Fruit fly (Drosophila melanogaster) whole organism, embryonic: ENCODE data around the gene CG2104.

ENCODE experiments used
- Abd-B ChIP-seq: fragments of 200-800 bp; sonication (Bioruptor generic); optimal IDR thresholded peaks from 2 replicates; lab custom pipeline; 2018; ENCODE audit warnings: missing biosample characterization, mild to moderate bottlenecking, missing genetic modification characterization, moderate library complexity
- Bteb2 ChIP-seq: fragments of 200-800 bp; sonication (Bioruptor generic); optimal IDR thresholded peaks from 2 replicates; lab custom pipeline; 2016; ENCODE audit warnings: missing biosample characterization, missing genetic modification characterization
- CG10274 ChIP-seq: fragments of 200-800 bp; sonication (Bioruptor generic); optimal IDR thresholded peaks from 3 replicates; lab custom pipeline; 2017; ENCODE audit warnings: missing biosample characterization, mild to moderate bottlenecking, missing genetic modification characterization
- CG11093 ChIP-seq: fragments of 200-800 bp; sonication (Bioruptor generic); IDR thresholded peaks from 3 replicates; pipeline ENCODE4 v1.3.6; 2022; ENCODE audit warnings: missing biosample characterization, missing genetic modification characterization
- CG12071 ChIP-seq: fragments of 200-800 bp; sonication (Bioruptor generic); optimal IDR thresholded peaks from 3 replicates; lab custom pipeline; 2018; ENCODE audit warnings: missing biosample characterization, mild to moderate bottlenecking, missing genetic modification characterization
- CG14710 ChIP-seq: fragments of 200-800 bp; sonication (Bioruptor generic); optimal IDR thresholded peaks from 3 replicates; lab custom pipeline; 2019; ENCODE audit warnings: missing biosample characterization, mild to moderate bottlenecking, missing genetic modification characterization, moderate library complexity
- CG15696 ChIP-seq: fragments of 200-800 bp; sonication (Bioruptor generic); optimal IDR thresholded peaks from 2 replicates; lab custom pipeline; 2019; ENCODE audit warnings: missing biosample characterization, mild to moderate bottlenecking, missing genetic modification characterization, moderate library complexity
- CG16863 ChIP-seq: fragments of 200-800 bp; sonication (Bioruptor generic); optimal IDR thresholded peaks from 3 replicates; lab custom pipeline; 2016; ENCODE audit warnings: missing biosample characterization, missing genetic modification characterization
- CG2875 ChIP-seq: fragments of 200-800 bp; sonication (Bioruptor generic); optimal IDR thresholded peaks from 2 replicates; lab custom pipeline; 2017; ENCODE audit warnings: missing biosample characterization, mild to moderate bottlenecking, missing genetic modification characterization, missing genetic modification reagents
- CG31441 ChIP-seq: fragments of 200-800 bp; sonication (Bioruptor generic); IDR thresholded peaks from 2 replicates; pipeline ENCODE4 v1.3.6; 2022; ENCODE audit warnings: missing biosample characterization, missing genetic modification characterization
- CG3847 ChIP-seq: fragments of 200-800 bp; sonication (Bioruptor generic); IDR thresholded peaks from 2 replicates; pipeline ENCODE4 v1.3.6; 2022; ENCODE audit warnings: missing biosample characterization, missing genetic modification characterization
- CG43689 ChIP-seq: fragments of 200-800 bp; sonication (Bioruptor generic); IDR thresholded peaks from 2 replicates; pipeline ENCODE4 v1.3.6; 2022; ENCODE audit warnings: missing biosample characterization, missing genetic modification characterization
- CG4404 ChIP-seq: fragments of 200-800 bp; sonication (Bioruptor generic); IDR thresholded peaks from 2 replicates; pipeline ENCODE4 v1.3.6; 2022; ENCODE audit warnings: missing biosample characterization, missing genetic modification characterization
- CG4707 ChIP-seq: fragments of 200-800 bp; sonication (Bioruptor generic); optimal IDR thresholded peaks from 2 replicates; lab custom pipeline; 2018; ENCODE audit warnings: missing biosample characterization, mild to moderate bottlenecking, missing genetic modification characterization, moderate library complexity
- CG6689 ChIP-seq: fragments of 200-800 bp; sonication (Bioruptor generic); IDR thresholded peaks from 2 replicates; pipeline ENCODE4 v1.3.6; 2022; ENCODE audit warnings: missing biosample characterization, missing genetic modification characterization
- CG7987 ChIP-seq: fragments of 200-800 bp; sonication (Bioruptor generic); optimal IDR thresholded peaks from 2 replicates; lab custom pipeline; 2018; ENCODE audit warnings: missing biosample characterization, mild to moderate bottlenecking, missing genetic modification characterization, moderate library complexity
- CG8388 ChIP-seq: fragments of 200-800 bp; sonication (Bioruptor generic); optimal IDR thresholded peaks from 2 replicates; lab custom pipeline; 2019; ENCODE audit warnings: missing biosample characterization, mild to moderate bottlenecking, missing genetic modification characterization, moderate library complexity
- CG8765 ChIP-seq: fragments of 200-800 bp; sonication (Bioruptor generic); IDR thresholded peaks from 2 replicates; pipeline ENCODE4 v1.3.6; 2022; ENCODE audit warnings: missing biosample characterization, missing genetic modification characterization
- CG8924 ChIP-seq: fragments of 200-800 bp; optimal IDR thresholded peaks from 3 replicates; lab custom pipeline; 2019; ENCODE audit warnings: missing biosample characterization, mild to moderate bottlenecking, missing genetic modification characterization, moderate library complexity
- CG9215 ChIP-seq: fragments of 200-800 bp; sonication (Bioruptor generic); IDR thresholded peaks from 2 replicates; pipeline ENCODE4 v1.3.6; 2022; ENCODE audit warnings: missing biosample characterization, missing genetic modification characterization
- Camta ChIP-seq: fragments of 200-800 bp; sonication (Bioruptor generic); optimal IDR thresholded peaks from 2 replicates; lab custom pipeline; 2016; ENCODE audit warnings: missing biosample characterization, missing genetic modification characterization
- D19B ChIP-seq: fragments of 200-800 bp; sonication (Bioruptor generic); optimal IDR thresholded peaks from 2 replicates; lab custom pipeline; 2017; ENCODE audit warnings: missing biosample characterization, mild to moderate bottlenecking, missing genetic modification characterization
- Doc3 ChIP-seq: fragments of 200-800 bp; sonication (Bioruptor generic); IDR thresholded peaks from 3 replicates; pipeline ENCODE4 v1.3.6; 2022; ENCODE audit warnings: missing biosample characterization, missing genetic modification characterization; ENCODE audit not compliant: partially characterized antibody
- Dref ChIP-seq: fragments of 200-800 bp; sonication (Bioruptor generic); IDR thresholded peaks from 2 replicates; pipeline ENCODE4 v1.3.6; 2022; ENCODE audit warnings: missing biosample characterization, missing genetic modification characterization
- ERR ChIP-seq: fragments of 200-800 bp; sonication (Bioruptor generic); optimal IDR thresholded peaks from 2 replicates; lab custom pipeline; 2016; ENCODE audit warnings: missing biosample characterization, missing genetic modification characterization
- H15 ChIP-seq: fragments of 200-800 bp; sonication (Bioruptor generic); IDR thresholded peaks from 3 replicates; pipeline ENCODE4 v1.3.6; 2022; ENCODE audit warnings: missing biosample characterization, missing genetic modification characterization
- HHEX ChIP-seq: fragments of 200-800 bp; sonication (Bioruptor generic); optimal IDR thresholded peaks from 3 replicates; lab custom pipeline; 2017; ENCODE audit warnings: missing biosample characterization, mild to moderate bottlenecking, missing genetic modification characterization, missing genetic modification reagents
- HLHmδ ChIP-seq: fragments of 200-800 bp; sonication (Bioruptor generic); optimal IDR thresholded peaks from 2 replicates; lab custom pipeline; 2018; ENCODE audit warnings: missing biosample characterization, mild to moderate bottlenecking, missing genetic modification characterization, moderate library complexity
- Hsf ChIP-seq: fragments of 200-800 bp; sonication (Bioruptor generic); optimal IDR thresholded peaks from 3 replicates; lab custom pipeline; 2016; ENCODE audit warnings: missing biosample characterization, missing genetic modification characterization
- Max ChIP-seq: fragments of 200-800 bp; sonication (Bioruptor generic); optimal IDR thresholded peaks from 2 replicates; lab custom pipeline; 2016; ENCODE audit warnings: missing biosample characterization, mild to moderate bottlenecking, missing genetic modification characterization
- Med ChIP-seq: fragments of 200-800 bp; sonication (Bioruptor generic); peaks from one replicate; lab custom pipeline; 2016; ENCODE audit warnings: missing biosample characterization, missing genetic modification characterization, mild to moderate bottlenecking, inconsistent platforms, moderate library complexity
- NC2α ChIP-seq: fragments of 200-800 bp; sonication (Bioruptor generic); optimal IDR thresholded peaks from 2 replicates; lab custom pipeline; 2016; ENCODE audit warnings: missing biosample characterization, missing genetic modification characterization
- NK7.1 ChIP-seq: fragments of 200-800 bp; sonication (Bioruptor generic); optimal IDR thresholded peaks from 3 replicates; lab custom pipeline; 2016; ENCODE audit warnings: missing biosample characterization, missing genetic modification characterization
- Poxn ChIP-seq: fragments of 200-800 bp; sonication (Bioruptor generic); IDR thresholded peaks from 2 replicates; pipeline ENCODE4 v1.3.6; 2022; ENCODE audit warnings: missing biosample characterization, missing genetic modification characterization
- Ptx1 ChIP-seq: fragments of 200-800 bp; sonication (Bioruptor generic); IDR thresholded peaks from 2 replicates; pipeline ENCODE4 v1.3.6; 2022; ENCODE audit warnings: missing biosample characterization, missing genetic modification characterization
- Side ChIP-seq: fragments of 200-800 bp; sonication (Bioruptor generic); optimal IDR thresholded peaks from 2 replicates; lab custom pipeline; 2016; ENCODE audit warnings: missing biosample characterization, missing genetic modification characterization
- Sry-δ ChIP-seq: fragments of 200-800 bp; sonication (Bioruptor generic); optimal IDR thresholded peaks from 2 replicates; lab custom pipeline; 2016; ENCODE audit warnings: missing biosample characterization, missing genetic modification characterization
- YL-1 ChIP-seq: fragments of 200-800 bp; sonication (Bioruptor generic); optimal IDR thresholded peaks from 3 replicates; lab custom pipeline; 2017; ENCODE audit warnings: missing biosample characterization, mild to moderate bottlenecking, missing genetic modification characterization
- aop ChIP-seq: fragments of 200-800 bp; sonication (Bioruptor generic); IDR thresholded peaks from 2 replicates; pipeline ENCODE4 v1.3.6; 2022; ENCODE audit warnings: missing biosample characterization, missing genetic modification characterization
- ato ChIP-seq: fragments of 200-800 bp; sonication (Bioruptor generic); IDR thresholded peaks from 2 replicates; pipeline ENCODE4 v1.3.6; 2022; ENCODE audit warnings: missing biosample characterization, missing genetic modification characterization; ENCODE audit not compliant: partially characterized antibody
- crp ChIP-seq, 2 experiments: fragments of 200-800 bp; sonication (Bioruptor generic); optimal IDR thresholded peaks; 2 replicates in 1 of 2; 3 replicates in 1 of 2; lab custom pipeline; 2017; ENCODE audit warnings: missing biosample characterization in 2 of 2, missing genetic modification characterization in 2 of 2, mild to moderate bottlenecking in 1 of 2, moderate library complexity in 1 of 2
- eve ChIP-seq, 2 experiments: fragments of >200 bp; optimal IDR thresholded peaks; 2 replicates each; lab custom pipeline; 2017; ENCODE audit warnings: missing biosample characterization in 2 of 2, missing genetic modification characterization in 2 of 2
- exex ChIP-seq: fragments of 200-800 bp; sonication (Bioruptor generic); optimal IDR thresholded peaks from 4 replicates; lab custom pipeline; 2018; ENCODE audit warnings: missing biosample characterization, mild to moderate bottlenecking, missing genetic modification characterization, moderate library complexity
- fd3F ChIP-seq: fragments of 200-800 bp; sonication (Bioruptor generic); optimal IDR thresholded peaks from 2 replicates; lab custom pipeline; 2018; ENCODE audit warnings: missing biosample characterization, mild to moderate bottlenecking, missing genetic modification characterization, moderate library complexity
- gcm ChIP-seq: fragments of 200-800 bp; sonication (Bioruptor generic); optimal IDR thresholded peaks from 2 replicates; lab custom pipeline; 2019; ENCODE audit warnings: missing biosample characterization, mild to moderate bottlenecking, missing genetic modification characterization, moderate library complexity
- gsb-n ChIP-seq: fragments of 200-800 bp; sonication (Bioruptor generic); optimal IDR thresholded peaks from 3 replicates; lab custom pipeline; 2018; ENCODE audit warnings: missing biosample characterization, mild to moderate bottlenecking, missing genetic modification characterization
- mirr ChIP-seq: fragments of 200-800 bp; sonication (Bioruptor generic); optimal IDR thresholded peaks from 3 replicates; lab custom pipeline; 2018; ENCODE audit warnings: missing biosample characterization, mild to moderate bottlenecking, missing genetic modification characterization
- otp ChIP-seq: fragments of 200-800 bp; sonication (Bioruptor generic); IDR thresholded peaks from 3 replicates; pipeline ENCODE4, ENCODE4 v1.3.6; 2022; ENCODE audit warnings: missing biosample characterization, missing genetic modification characterization
- ssp ChIP-seq: fragments of 200-800 bp; sonication (Bioruptor generic); IDR thresholded peaks from 2 replicates; pipeline ENCODE4 v1.3.6; 2022; ENCODE audit warnings: missing biosample characterization, missing genetic modification characterization
- tup ChIP-seq: fragments of 200-800 bp; sonication (Bioruptor generic); optimal IDR thresholded peaks from 2 replicates; lab custom pipeline; 2016; ENCODE audit warnings: missing biosample characterization, mild to moderate bottlenecking, missing genetic modification characterization, moderate library complexity
- wdn ChIP-seq: fragments of 200-800 bp; sonication (Bioruptor generic); IDR thresholded peaks from 2 replicates; pipeline ENCODE4 v1.3.6; 2022; ENCODE audit warnings: missing biosample characterization, missing genetic modification characterization

CG2104 gene

dm6 chr3R:5670660-5671264, 22.3 kb downstream of the CG2104 start (continued):
- TF ChIP-seq NC2α (GFP tag; lab: Kevin White, UChicago), result no peak
- TF ChIP-seq ato (GFP tag; lab: Robert Waterston, UW), result 0 out of 2 replicates have a peak, but pooled peaks have one; percentile 19
- no peak for TF ChIP-seq CG8924
- no peak for TF ChIP-seq Side (GFP tag; lab: Kevin White, UChicago)
- TF ChIP-seq CG11093 (GFP tag; lab: Robert Waterston, UW), result no peak
- no peak for TF ChIP-seq CG15696 (tag; lab: Kevin White, UChicago)
- TF ChIP-seq otp (GFP tag; lab: Robert Waterston, UW), result no peak
- TF ChIP-seq aop, result no peak
- TF ChIP-seq HHEX, result no peak
- TF ChIP-seq CG4707 (GFP tag; lab: Kevin White, UChicago), result no peak
- no peak for TF ChIP-seq tup
- no peak for TF ChIP-seq mirr
- no peak for TF ChIP-seq CG12071 (GFP tag; lab: Kevin White, UChicago)
- no peak for TF ChIP-seq Poxn (GFP tag; lab: Robert Waterston, UW)
- TF ChIP-seq CG31441 (GFP tag; lab: Robert Waterston, UW), result no peak
- no peak for TF ChIP-seq fd3F
- no peak for TF ChIP-seq CG8765 (GFP tag; lab: Robert Waterston, UW)
- no peak for TF ChIP-seq Abd-B (GFP tag; lab: Kevin White, UChicago)
- TF ChIP-seq Sry-δ, result no peak
- TF ChIP-seq CG3847 (GFP tag; lab: Robert Waterston, UW), result no peak
- no peak for TF ChIP-seq CG9215 (GFP tag; lab: Robert Waterston, UW)
- no peak for TF ChIP-seq CG14710 (tag; lab: Kevin White, UChicago)
- peak; percentile 76 for TF ChIP-seq gcm (GFP tag; lab: Kevin White, UChicago)
- TF ChIP-seq H15 (GFP tag; lab: Robert Waterston, UW), result no peak
- no peak for TF ChIP-seq D19B (GFP tag; lab: Kevin White, UChicago)
- no peak for TF ChIP-seq Camta
- no peak for TF ChIP-seq CG8388 (GFP tag; lab: Kevin White, UChicago)
- no peak for TF ChIP-seq CG4404 (GFP tag; lab: Robert Waterston, UW)
- TF ChIP-seq wdn (GFP tag; lab: Robert Waterston, UW), result no peak
- no peak for TF ChIP-seq CG16863
- TF ChIP-seq ERR (GFP tag; lab: Kevin White, UChicago), result no peak
- no peak for TF ChIP-seq eve (GFP tag; optimal IDR thresholded peaks at IDR 0.05; lab: Kevin White, UChicago)
- TF ChIP-seq Bteb2 (GFP tag; lab: Kevin White, UChicago), result no peak
- no peak for TF ChIP-seq HLHmδ (GFP tag; lab: Kevin White, UChicago)
- TF ChIP-seq gsb-n, result no peak
- peak; percentile 1 for TF ChIP-seq Med (GFP tag; lab: Kevin White, UChicago)
- TF ChIP-seq Ptx1 (GFP tag; lab: Robert Waterston, UW), result no peak
- no peak for TF ChIP-seq CG2875 (GFP tag; lab: Kevin White, UChicago)
- TF ChIP-seq Doc3 (GFP tag; lab: Robert Waterston, UW), result no peak
- TF ChIP-seq Dref (GFP tag; lab: Robert Waterston, UW), result 0 out of 2 replicates have a peak, but pooled peaks have one; percentile 9
- no peak for TF ChIP-seq ssp
- TF ChIP-seq CG7987 (GFP tag; lab: Kevin White, UChicago), result no peak
- TF ChIP-seq Max (GFP tag; lab: Kevin White, UChicago), result no peak
- TF ChIP-seq CG10274 (GFP tag; lab: Kevin White, UChicago), result no peak
- no peak for TF ChIP-seq YL-1 (GFP tag; lab: Kevin White, UChicago)
- peak in 1 of 2 experiments; percentile 74 for TF ChIP-seq crp (GFP tag; optimal IDR thresholded peaks at IDR 0.05; lab: Kevin White, UChicago)
- TF ChIP-seq CG6689, result no peak
- TF ChIP-seq Hsf (GFP tag; lab: Kevin White, UChicago), result no peak
- no peak for TF ChIP-seq NK7.1 (GFP tag; lab: Kevin White, UChicago)
- no peak for TF ChIP-seq CG43689 (GFP tag; lab: Robert Waterston, UW)
- TF ChIP-seq exex (tag; lab: Kevin White, UChicago), result no peak
